Worm (Caenorhabditis elegans) whole organism, young adult: Measurements from ENCODE around the gene ttr-31.

ENCODE experiments used
- K11D2.4 ChIP-seq: fragments of 200-800 bp; sonication (Bioruptor generic); IDR thresholded peaks from 2 replicates; pipeline ENCODE4 v1.3.6; 2022; ENCODE audit warnings: missing genetic modification reagents, missing genetic modification characterization, missing compliant biosample characterization
- Y79H2A.3 ChIP-seq: fragments of 200-800 bp; sonication (Bioruptor generic); conservative IDR thresholded peaks from 2 replicates; pipeline ENCODE4 v1.3.6; 2022; ENCODE audit warnings: missing genetic modification reagents, missing genetic modification characterization, missing compliant biosample characterization
- ama-1 ChIP-seq, 3 experiments: fragments of 150-350 bp in 1 of 3; sonication (generic microtip) in 2 of 3; optimal IDR thresholded peaks; 2 replicates each; lab custom pipeline; 2014 to 2018; ENCODE audit warnings: missing biosample characterization in 2 of 3, missing genetic modification characterization in 2 of 3, missing genetic modification reagents in 2 of 3
- ceh-40 ChIP-seq: fragments of 200-800 bp; sonication (Bioruptor generic); IDR thresholded peaks from 2 replicates; pipeline ENCODE4 v1.3.6; 2022; ENCODE audit warnings: missing genetic modification characterization, missing compliant biosample characterization
- lin-54 ChIP-seq: fragments of 200-800 bp; sonication (Bioruptor generic); optimal IDR thresholded peaks from 2 replicates; lab custom pipeline; 2018; ENCODE audit warnings: mild to moderate bottlenecking, missing genetic modification characterization, missing compliant biosample characterization
- madf-8 ChIP-seq: fragments of 200-800 bp; sonication (Bioruptor generic); conservative IDR thresholded peaks from 2 replicates; pipeline ENCODE4 v1.3.6; 2022; ENCODE audit warnings: missing genetic modification reagents, missing genetic modification characterization, missing compliant biosample characterization
- tbx-9 ChIP-seq: sonication (generic microtip); optimal IDR thresholded peaks from 2 replicates; lab custom pipeline; 2016; ENCODE audit warnings: borderline replicate concordance, missing genetic modification characterization, inconsistent platforms, missing compliant biosample characterization
- unc-130 ChIP-seq: sonication (generic microtip); optimal IDR thresholded peaks from 2 replicates; lab custom pipeline; 2016; ENCODE audit warnings: missing genetic modification reagents, missing genetic modification characterization, missing compliant biosample characterization

ce11 chrX:10966251-10966650 is 42.6 kb downstream of the ttr-31 start, which contains the start of gene lge-1:
- TF ChIP-seq K11D2.4 (no peak), ama-1 (optimal IDR thresholded peaks at IDR 0.05; lab: Kevin White, UChicago) (no peak), ama-1 (GFP tag; optimal IDR thresholded peaks at IDR 0.05; lab: Kevin White, UChicago) (no peak), Y79H2A.3 (GFP tag; lab: Robert Waterston, UW) (no peak), lin-54 (no peak), tbx-9 (tag; lab: Kevin White, UChicago) (no peak), unc-130 (GFP tag; lab: Kevin White, UChicago) (no peak), ceh-40 (GFP tag; lab: Robert Waterston, UW) (no peak), madf-8 (no peak)
